Worm (Caenorhabditis elegans): ENCODE data around the gene trh-1.

trh-1 gene

DNA sequence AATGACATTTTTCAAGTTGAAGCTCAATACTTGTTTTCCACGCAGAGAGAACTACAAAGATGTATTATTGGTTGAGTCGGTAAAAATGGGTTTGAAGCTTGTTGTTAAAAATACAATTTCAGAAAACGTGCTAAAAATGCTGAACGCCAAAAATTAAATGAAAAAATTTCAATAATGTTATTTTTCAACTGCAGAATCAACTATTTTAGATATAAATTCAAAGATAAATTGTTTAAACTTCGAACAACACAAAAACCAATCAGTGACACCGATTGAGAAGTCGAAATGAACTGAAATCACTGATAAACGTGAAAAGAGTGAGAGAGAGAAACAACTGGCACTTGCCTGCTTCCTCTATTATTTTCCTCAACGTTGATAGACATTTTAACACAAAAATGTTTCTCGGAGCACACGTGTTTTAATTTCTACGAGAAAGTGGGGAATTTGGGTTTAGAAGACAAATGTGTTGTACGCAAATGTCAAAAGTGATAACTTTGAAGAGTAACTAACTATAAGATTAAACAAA, 19.1 kb downstream of the trh-1 start, which contains the start of gene T02D1.8:
Gene T02D1.8 (minus strand): TSS at position 51 of the 526 bp plus-strand sequence.
- TF ChIP-seq ahr-1 (tag; optimal IDR thresholded peaks at IDR 0.05) = no peak
- TF ChIP-seq gmeb-2 (tag; optimal IDR thresholded peaks at IDR 0.05) = no peak

DNA sequence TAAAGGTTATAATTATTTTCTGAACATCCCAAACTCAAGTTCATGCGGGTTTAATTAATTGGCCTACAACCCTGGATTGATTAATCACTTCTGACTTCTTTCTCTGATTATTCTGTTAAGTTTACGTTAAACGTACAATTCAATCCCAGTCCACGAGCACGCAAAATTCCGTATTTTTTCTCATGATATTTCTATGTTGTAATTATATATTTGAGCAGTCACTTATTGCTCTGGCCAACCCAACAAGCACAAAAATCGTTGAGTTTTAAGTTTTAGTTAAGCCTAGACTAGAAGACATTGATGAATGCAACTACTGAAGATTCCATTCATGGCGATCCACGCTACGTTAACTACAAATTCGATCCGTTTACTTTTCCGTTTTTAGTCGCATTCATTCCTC, 27.5 kb downstream of the trh-1 start, which contains the start of gene sru-15:
Gene sru-15 (plus strand): TSS at position 301 of the 400 bp plus-strand sequence.
- TF ChIP-seq T23F11.4 (GFP tag; optimal IDR thresholded peaks at IDR 0.05) (no peak), pha-4 (tag; optimal IDR thresholded peaks at IDR 0.05) (no peak), ceh-2 (tag; optimal IDR thresholded peaks at IDR 0.05) (no peak), K02D7.2 (tag; optimal IDR thresholded peaks at IDR 0.05) (no peak), elt-2 (tag; optimal IDR thresholded peaks at IDR 0.05) (no peak), unc-3 (GFP tag; conservative IDR thresholded peaks at IDR 0.05) (no peak), unc-3 (tag; optimal IDR thresholded peaks at IDR 0.05) (no peak), fax-1 (tag; optimal IDR thresholded peaks at IDR 0.05) (no peak), sox-4 (tag; optimal IDR thresholded peaks at IDR 0.05) (no peak), madf-2 (tag; optimal IDR thresholded peaks at IDR 0.05) (no peak), mec-3 (tag; optimal IDR thresholded peaks at IDR 0.05; ENCODE audit: borderline replicate concordance) (no peak), che-1 (tag; optimal IDR thresholded peaks at IDR 0.05) (no peak)

DNA sequence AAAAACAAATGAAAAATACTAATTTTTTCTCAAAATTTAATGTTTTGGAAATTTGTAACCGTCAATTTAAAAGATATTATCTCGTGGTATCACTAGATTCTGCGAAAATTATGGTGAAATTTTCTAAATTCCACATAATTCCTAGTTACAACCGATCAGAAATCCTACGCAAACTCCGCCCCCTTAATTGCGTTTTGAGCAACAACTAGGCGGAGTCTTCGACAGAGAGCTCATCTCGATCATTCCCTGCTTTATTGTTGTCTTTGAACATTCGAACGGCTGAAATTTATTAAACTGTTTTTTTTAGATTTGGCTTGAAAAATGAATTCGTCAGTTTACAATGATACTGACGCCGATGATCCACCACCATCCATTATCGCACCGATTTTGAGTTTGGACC, 31.1 kb downstream of the trh-1 start, which contains the start of gene T02D1.4:
Gene T02D1.4 (plus strand): TSS at position 301 of the 400 bp plus-strand sequence.
- TF ChIP-seq lin-11 (tag; optimal IDR thresholded peaks at IDR 0.05) = no peak
- no peak for TF ChIP-seq ama-1 (optimal IDR thresholded peaks at IDR 0.05)
- no peak for TF ChIP-seq pag-3 (tag; optimal IDR thresholded peaks at IDR 0.05; ENCODE audit: borderline replicate concordance)
- no peak for TF ChIP-seq odd-2 (tag; optimal IDR thresholded peaks at IDR 0.05)
- no peak for TF ChIP-seq elt-4 (tag; optimal IDR thresholded peaks at IDR 0.05)
- TF ChIP-seq ceh-45 (GFP tag; IDR thresholded peaks at IDR 0.05) = no peak
- TF ChIP-seq madf-2 (tag; optimal IDR thresholded peaks at IDR 0.05) = no peak
- no peak for TF ChIP-seq hlh-13 (GFP tag; optimal IDR thresholded peaks at IDR 0.05)
- no peak for TF ChIP-seq sox-2 (GFP tag; IDR thresholded peaks at IDR 0.05)
- no peak for TF ChIP-seq rnt-1 (tag; optimal IDR thresholded peaks at IDR 0.05)
- no peak for TF ChIP-seq gmeb-2 (tag; optimal IDR thresholded peaks at IDR 0.05)
- TF ChIP-seq C08G9.2 (tag; optimal IDR thresholded peaks at IDR 0.05) = no peak
- TF ChIP-seq tbx-7 (tag; optimal IDR thresholded peaks at IDR 0.05) = no peak
- no peak for TF ChIP-seq K09A11.1 (tag; optimal IDR thresholded peaks at IDR 0.05; ENCODE audit: insufficient read depth)

DNA sequence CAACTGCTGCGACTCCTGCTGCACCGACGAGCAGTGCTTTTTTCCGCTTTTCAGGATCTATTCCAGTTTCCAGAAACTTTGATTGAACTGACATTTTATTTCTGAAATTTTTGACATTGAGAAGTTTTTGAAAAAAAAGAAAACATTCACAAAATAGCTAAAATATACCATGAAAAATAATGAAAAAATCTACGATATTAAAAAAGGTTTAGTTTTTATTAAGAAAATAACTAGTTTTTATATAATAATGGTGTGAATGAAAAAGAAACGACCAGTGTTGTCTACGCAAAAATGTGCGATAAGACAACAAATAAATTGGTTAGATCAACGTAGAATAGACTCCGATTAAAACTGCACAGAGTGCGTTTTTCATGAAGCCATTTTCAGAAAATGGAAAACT, 37.1 kb downstream of the trh-1 start, which contains the start of gene pmp-4:
Gene pmp-4 (minus strand): TSS at position 101 of the 400 bp plus-strand sequence.
- no peak for TF ChIP-seq hlh-13 (GFP tag; optimal IDR thresholded peaks at IDR 0.05)
- TF ChIP-seq fkh-6 (tag; optimal IDR thresholded peaks at IDR 0.05) = no peak
- TF ChIP-seq pat-9 (tag; optimal IDR thresholded peaks at IDR 0.05) = no peak
- TF ChIP-seq ceh-24 (tag; optimal IDR thresholded peaks at IDR 0.05) = no peak
- TF ChIP-seq ttx-3 (tag; optimal IDR thresholded peaks at IDR 0.05) = no peak
- no peak for TF ChIP-seq zip-5 (tag; optimal IDR thresholded peaks at IDR 0.05)
- no peak for TF ChIP-seq hlh-6 (tag; optimal IDR thresholded peaks at IDR 0.05)
- no peak for TF ChIP-seq syd-9 (tag; optimal IDR thresholded peaks at IDR 0.05)
- no peak for TF ChIP-seq unc-42 (tag; optimal IDR thresholded peaks at IDR 0.05)
- no peak for TF ChIP-seq ceh-9 (tag; optimal IDR thresholded peaks at IDR 0.05)

DNA sequence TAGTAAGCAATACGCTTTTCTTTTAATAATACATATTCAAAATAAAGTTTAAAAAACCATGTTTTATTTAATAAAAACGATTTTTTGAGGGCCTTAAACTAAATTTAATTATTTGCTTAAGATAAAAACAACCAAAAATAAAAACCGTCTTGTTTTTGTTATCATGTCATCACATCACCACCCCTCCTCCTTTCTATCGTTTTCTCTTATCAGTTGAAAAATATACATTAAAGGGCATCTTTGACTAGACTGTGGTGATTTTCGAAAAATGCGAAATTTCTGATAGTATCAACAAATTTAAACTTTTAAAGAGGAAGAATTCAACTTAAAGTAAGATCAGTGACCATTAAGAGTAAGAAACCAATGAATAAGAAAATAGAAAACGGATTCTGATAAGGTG, 37.7 kb downstream of the trh-1 start:
- TF ChIP-seq elt-2 (tag; optimal IDR thresholded peaks at IDR 0.05) (peak; percentile 82), sox-2 (GFP tag; IDR thresholded peaks at IDR 0.05) (no peak)
